Worm (Caenorhabditis elegans): ENCODE results near the gene mrpl-44.

mrpl-44 gene

DNA sequence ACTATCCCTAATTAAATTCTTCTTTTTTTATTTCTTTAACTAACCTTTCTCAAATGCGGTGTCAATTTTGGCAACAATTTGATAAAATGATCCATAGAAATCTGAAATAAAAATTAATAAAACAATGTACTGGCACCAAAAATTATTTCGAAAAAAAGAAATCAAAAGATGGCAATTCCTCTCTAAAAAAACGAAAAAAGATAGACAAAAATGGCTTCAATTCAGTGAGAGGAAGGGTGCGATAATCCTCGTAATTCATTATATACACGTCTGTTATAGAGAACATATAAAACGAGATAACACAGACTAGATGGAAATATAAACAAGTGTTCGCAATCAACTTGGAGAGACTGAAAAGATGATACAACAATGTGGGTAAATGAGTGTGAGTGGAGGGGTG is 43.3 kb downstream of the mrpl-44 start, which contains the start of gene R107.2:
Gene R107.2 (minus strand): TSS at position 101 of the 400 bp plus-strand sequence.
- TF ChIP-seq flh-1 (GFP tag; optimal IDR thresholded peaks at IDR 0.05) (no peak), cnd-1 (tag; optimal IDR thresholded peaks at IDR 0.05) (no peak), bed-3 (GFP tag; optimal IDR thresholded peaks at IDR 0.05) (no peak), sptf-1 (tag; optimal IDR thresholded peaks at IDR 0.05) (no peak), nhr-2 (tag; optimal IDR thresholded peaks at IDR 0.05) (no peak), nhr-12 (tag; optimal IDR thresholded peaks at IDR 0.05) (no peak), lin-13 (tag; optimal IDR thresholded peaks at IDR 0.05) (no peak), zip-8 (tag; optimal IDR thresholded peaks at IDR 0.05) (no peak), tbx-8 (GFP tag; optimal IDR thresholded peaks at IDR 0.05) (no peak), elt-3 (tag; optimal IDR thresholded peaks at IDR 0.05) (no peak), ceh-43 (GFP tag; optimal IDR thresholded peaks at IDR 0.05) (no peak), ham-2 (GFP tag; optimal IDR thresholded peaks at IDR 0.05) (no peak), mep-1 (tag; optimal IDR thresholded peaks at IDR 0.05) (no peak), lin-32 (GFP tag; optimal IDR thresholded peaks at IDR 0.05) (no peak)

- no peak for TF ChIP-seq flh-1 (GFP tag; optimal IDR thresholded peaks at IDR 0.05)
- no peak for TF ChIP-seq ham-2 (GFP tag; optimal IDR thresholded peaks at IDR 0.05)
- TF ChIP-seq blmp-1 (tag; optimal IDR thresholded peaks at IDR 0.05) = no peak
- no peak for TF ChIP-seq nhr-76 (tag; optimal IDR thresholded peaks at IDR 0.05)
- TF ChIP-seq ztf-11 (tag; optimal IDR thresholded peaks at IDR 0.05) = no peak
Observed at ce11 chrIII:9043200-9043599, 46.0 kb downstream of the mrpl-44 start, which contains the start of gene nac-2. TSS of gene nac-2 (minus strand) at chrIII:9043300.

ce11 chrIII:9037658-9038057 is 51.5 kb downstream of the mrpl-44 start, which contains the start of gene R107.9:
TSS of gene R107.9 (plus strand) at chrIII:9037958.
- no peak for TF ChIP-seq ztf-11 (tag; optimal IDR thresholded peaks at IDR 0.05)
- TF ChIP-seq ceh-83 (GFP tag; optimal IDR thresholded peaks at IDR 0.05) = no peak
- no peak for TF ChIP-seq ces-1 (GFP tag; optimal IDR thresholded peaks at IDR 0.05)
- TF ChIP-seq drap-1 (GFP tag; optimal IDR thresholded peaks at IDR 0.05) = no peak
- no peak for TF ChIP-seq nhr-76 (tag; optimal IDR thresholded peaks at IDR 0.05)
- TF ChIP-seq blmp-1 (tag; optimal IDR thresholded peaks at IDR 0.05) = no peak
- no peak for TF ChIP-seq elt-3 (tag; optimal IDR thresholded peaks at IDR 0.05)
- TF ChIP-seq M03D4.4 (tag; optimal IDR thresholded peaks at IDR 0.05) = no peak
- no peak for TF ChIP-seq unc-120 (tag; optimal IDR thresholded peaks at IDR 0.05; ENCODE audit: poor library complexity, severe bottlenecking)
- no peak for TF ChIP-seq zip-8 (tag; optimal IDR thresholded peaks at IDR 0.05)
- no peak for TF ChIP-seq snpc-4 (tag; optimal IDR thresholded peaks at IDR 0.05)
- TF ChIP-seq nhr-28 (tag; optimal IDR thresholded peaks at IDR 0.05) = no peak
- TF ChIP-seq lsy-2 (tag; optimal IDR thresholded peaks at IDR 0.05) = no peak
- TF ChIP-seq flh-1 (GFP tag; optimal IDR thresholded peaks at IDR 0.05) = no peak
- no peak for TF ChIP-seq mep-1 (tag; optimal IDR thresholded peaks at IDR 0.05)
- no peak for TF ChIP-seq pha-4 (tag; optimal IDR thresholded peaks at IDR 0.05)
- TF ChIP-seq nhr-2 (tag; optimal IDR thresholded peaks at IDR 0.05) = no peak
- TF ChIP-seq bed-3 (GFP tag; optimal IDR thresholded peaks at IDR 0.05) = no peak
- TF ChIP-seq lin-13 (tag; optimal IDR thresholded peaks at IDR 0.05) = no peak
- TF ChIP-seq elt-1 (tag; optimal IDR thresholded peaks at IDR 0.05; ENCODE audit: borderline replicate concordance, insufficient read depth) = no peak

- TF ChIP-seq zip-8 (tag; optimal IDR thresholded peaks at IDR 0.05) (no peak), ham-2 (GFP tag; optimal IDR thresholded peaks at IDR 0.05) (no peak), nhr-2 (tag; optimal IDR thresholded peaks at IDR 0.05) (no peak), ceh-83 (GFP tag; optimal IDR thresholded peaks at IDR 0.05) (no peak), unc-62 (GFP tag; optimal IDR thresholded peaks at IDR 0.05) (no peak)
Observed at ce11 chrIII:9035037-9035436, 54.1 kb downstream of the mrpl-44 start.
